Fruit fly (Drosophila melanogaster) whole organism, embryonic: ENCODE results near the gene Dhdds.

Source experiments
- Awh ChIP-seq: fragments of 200-800 bp; sonication (Bioruptor generic); IDR thresholded peaks from 2 replicates; pipeline ENCODE4, ENCODE4 v1.3.6; 2022; ENCODE audit warnings: missing biosample characterization, missing genetic modification characterization
- CG10959 ChIP-seq: fragments of 200-800 bp; sonication (Bioruptor generic); IDR thresholded peaks from 2 replicates; pipeline ENCODE4 v1.3.6; 2022; ENCODE audit warnings: missing biosample characterization, missing genetic modification characterization
- CG11085 ChIP-seq: fragments of 200-800 bp; sonication (Bioruptor generic); IDR thresholded peaks from 2 replicates; pipeline ENCODE4 v1.3.6; 2022; ENCODE audit warnings: missing biosample characterization, missing genetic modification characterization
- CG13424 ChIP-seq: fragments of 200-800 bp; sonication (Bioruptor generic); optimal IDR thresholded peaks from 2 replicates; lab custom pipeline; 2019; ENCODE audit warnings: missing biosample characterization, mild to moderate bottlenecking, missing genetic modification characterization, moderate library complexity
- CG14050 ChIP-seq: fragments of 200-800 bp; sonication (Bioruptor generic); IDR thresholded peaks from 3 replicates; pipeline ENCODE4 v1.3.6; 2022; ENCODE audit warnings: missing biosample characterization, missing genetic modification characterization
- CG15696 ChIP-seq: fragments of 200-800 bp; sonication (Bioruptor generic); optimal IDR thresholded peaks from 2 replicates; lab custom pipeline; 2019; ENCODE audit warnings: missing biosample characterization, mild to moderate bottlenecking, missing genetic modification characterization, moderate library complexity
- CG16779 ChIP-seq: fragments of 200-800 bp; sonication (Bioruptor generic); IDR thresholded peaks from 2 replicates; pipeline ENCODE4 v1.3.6; 2022; ENCODE audit warnings: missing biosample characterization, missing genetic modification characterization
- CG17612 ChIP-seq: fragments of 200-800 bp; sonication (Bioruptor generic); IDR thresholded peaks from 2 replicates; pipeline ENCODE4 v1.3.6; 2022; ENCODE audit warnings: missing biosample characterization, missing genetic modification characterization
- CG34224 ChIP-seq: fragments of 200-800 bp; sonication (Bioruptor generic); IDR thresholded peaks from 3 replicates; pipeline ENCODE4 v1.3.6; 2022; ENCODE audit warnings: missing biosample characterization, missing genetic modification characterization; ENCODE audit not compliant: partially characterized antibody
- CG4820 ChIP-seq: fragments of 200-800 bp; sonication (Bioruptor generic); optimal IDR thresholded peaks from 3 replicates; lab custom pipeline; 2016; ENCODE audit warnings: missing biosample characterization, missing genetic modification characterization
- CG6254 ChIP-seq: fragments of 200-800 bp; sonication (Bioruptor generic); optimal IDR thresholded peaks from 3 replicates; lab custom pipeline; 2017; ENCODE audit warnings: mild to moderate bottlenecking, missing biosample characterization, missing genetic modification reagents, missing genetic modification characterization
- CG7372 ChIP-seq: fragments of 200-800 bp; sonication (Bioruptor generic); IDR thresholded peaks from 2 replicates; pipeline ENCODE4 v1.3.6; 2022; ENCODE audit warnings: missing biosample characterization, missing genetic modification characterization
- CTCF ChIP-seq: fragments of 200-800 bp; sonication (Bioruptor generic); optimal IDR thresholded peaks from 2 replicates; lab custom pipeline; 2017; ENCODE audit warnings: missing biosample characterization, mild to moderate bottlenecking, missing genetic modification characterization, moderate library complexity
- D ChIP-seq, 2 experiments: fragments of 200-800 bp in 1 of 2; fragments of >200 bp in 1 of 2; sonication (Bioruptor generic) in 1 of 2; optimal IDR thresholded peaks; 2 replicates in 1 of 2; 3 replicates in 1 of 2; lab custom pipeline; 2017; ENCODE audit warnings: mild to moderate bottlenecking in 1 of 2, missing biosample characterization in 1 of 2, missing genetic modification characterization in 1 of 2, missing genetic modification reagents in 1 of 2
- Deaf1 ChIP-seq: fragments of 200-800 bp; optimal IDR thresholded peaks from 3 replicates; lab custom pipeline; 2019; ENCODE audit warnings: missing biosample characterization, mild to moderate bottlenecking, missing genetic modification characterization, moderate library complexity
- Dip2 ChIP-seq: fragments of 200-800 bp; sonication (Bioruptor generic); IDR thresholded peaks from 2 replicates; pipeline ENCODE4 v1.3.6; 2022; ENCODE audit warnings: missing biosample characterization, missing genetic modification characterization
- E2f1 ChIP-seq: fragments of 200-800 bp; sonication (Bioruptor generic); IDR thresholded peaks from 2 replicates; pipeline ENCODE4 v1.3.6; 2022; ENCODE audit warnings: missing biosample characterization, missing genetic modification characterization
- Elba2 ChIP-seq: fragments of 200-800 bp; sonication (Bioruptor generic); optimal IDR thresholded peaks from 3 replicates; lab custom pipeline; 2016; ENCODE audit warnings: missing biosample characterization, missing genetic modification characterization
- Ets65A ChIP-seq: fragments of 200-800 bp; sonication (Bioruptor generic); peaks from one replicate; lab custom pipeline; 2016; ENCODE audit warnings: missing biosample characterization, missing genetic modification characterization
- H15 ChIP-seq: fragments of 200-800 bp; sonication (Bioruptor generic); IDR thresholded peaks from 3 replicates; pipeline ENCODE4 v1.3.6; 2022; ENCODE audit warnings: missing biosample characterization, missing genetic modification characterization
- Hand ChIP-seq: fragments of 200-800 bp; sonication (Bioruptor generic); optimal IDR thresholded peaks from 2 replicates; lab custom pipeline; 2017; ENCODE audit warnings: mild to moderate bottlenecking, missing biosample characterization, missing genetic modification reagents, missing genetic modification characterization
- MBD-R2 ChIP-seq: fragments of 200-800 bp; sonication (Bioruptor generic); IDR thresholded peaks from 2 replicates; pipeline ENCODE4 v1.3.6; 2022; ENCODE audit warnings: missing biosample characterization, missing genetic modification characterization
- NC2β ChIP-seq: fragments of 200-800 bp; sonication (Bioruptor generic); optimal IDR thresholded peaks from 2 replicates; lab custom pipeline; 2016; ENCODE audit warnings: missing biosample characterization, missing genetic modification characterization
- Ptx1 ChIP-seq: fragments of 200-800 bp; sonication (Bioruptor generic); IDR thresholded peaks from 2 replicates; pipeline ENCODE4 v1.3.6; 2022; ENCODE audit warnings: missing biosample characterization, missing genetic modification characterization
- Sox100B ChIP-seq: fragments of 200-800 bp; sonication (Bioruptor generic); optimal IDR thresholded peaks from 3 replicates; lab custom pipeline; 2018; ENCODE audit warnings: missing biosample characterization, mild to moderate bottlenecking, missing genetic modification characterization
- Trl ChIP-seq, 3 experiments: fragments of >200 bp in 2 of 3; fragments of 200-800 bp in 1 of 3; sonication (Bioruptor generic) in 1 of 3; optimal IDR thresholded peaks; 2 replicates in 1 of 3; 3 replicates in 2 of 3; lab custom pipeline; 2016 to 2017; ENCODE audit warnings: missing biosample characterization in 1 of 3, missing genetic modification characterization in 1 of 3
- Vsx1 ChIP-seq: fragments of 200-800 bp; sonication (Bioruptor generic); optimal IDR thresholded peaks from 2 replicates; lab custom pipeline; 2017; ENCODE audit warnings: missing biosample characterization, mild to moderate bottlenecking, missing genetic modification characterization, missing genetic modification reagents
- ab ChIP-seq: fragments of 200-800 bp; sonication (Bioruptor generic); optimal IDR thresholded peaks from 2 replicates; lab custom pipeline; 2016; ENCODE audit warnings: missing biosample characterization, missing genetic modification characterization
- az2 ChIP-seq: fragments of 200-800 bp; sonication (Bioruptor generic); optimal IDR thresholded peaks from 3 replicates; lab custom pipeline; 2016; ENCODE audit warnings: missing biosample characterization, missing genetic modification characterization
- bsh ChIP-seq, 2 experiments: fragments of 200-800 bp; sonication (Bioruptor generic); optimal IDR thresholded peaks; 2 replicates each; lab custom pipeline; 2017 to 2018; ENCODE audit warnings: mild to moderate bottlenecking in 2 of 2, missing biosample characterization in 2 of 2, missing genetic modification characterization in 2 of 2, moderate library complexity in 1 of 2
- cato ChIP-seq: fragments of 200-800 bp; sonication (Bioruptor generic); optimal IDR thresholded peaks from 2 replicates; lab custom pipeline; 2016; ENCODE audit warnings: missing biosample characterization, missing genetic modification characterization, borderline replicate concordance
- chinmo ChIP-seq: fragments of 200-800 bp; sonication (Bioruptor generic); IDR thresholded peaks from 4 replicates; pipeline ENCODE4 v1.3.6; 2022; ENCODE audit warnings: missing biosample characterization, missing genetic modification characterization; ENCODE audit not compliant: partially characterized antibody
- dmrt11E ChIP-seq: fragments of 200-800 bp; sonication (Bioruptor generic); optimal IDR thresholded peaks from 3 replicates; lab custom pipeline; 2018; ENCODE audit warnings: missing biosample characterization, mild to moderate bottlenecking, missing genetic modification characterization, moderate library complexity
- dpn ChIP-seq, 2 experiments: fragments of 200-800 bp; sonication (Bioruptor generic); optimal IDR thresholded peaks; 3 replicates each; lab custom pipeline; 2016; ENCODE audit warnings: missing biosample characterization in 2 of 2, missing genetic modification characterization in 2 of 2
- fd102C ChIP-seq: fragments of 200-800 bp; sonication (Bioruptor generic); optimal IDR thresholded peaks from 2 replicates; lab custom pipeline; 2018; ENCODE audit warnings: missing biosample characterization, mild to moderate bottlenecking, missing genetic modification characterization, moderate library complexity
- hb ChIP-seq: fragments of 200-800 bp; sonication (Bioruptor generic); IDR thresholded peaks from 3 replicates; pipeline ENCODE4 v1.3.6; 2022; ENCODE audit warnings: missing biosample characterization, missing genetic modification characterization; ENCODE audit not compliant: partially characterized antibody
- knrl ChIP-seq: fragments of 200-800 bp; sonication (Bioruptor generic); IDR thresholded peaks from 3 replicates; pipeline ENCODE4 v1.3.6; 2022; ENCODE audit warnings: missing biosample characterization, missing genetic modification characterization; ENCODE audit not compliant: partially characterized antibody
- mirr ChIP-seq: fragments of 200-800 bp; sonication (Bioruptor generic); optimal IDR thresholded peaks from 3 replicates; lab custom pipeline; 2018; ENCODE audit warnings: missing biosample characterization, mild to moderate bottlenecking, missing genetic modification characterization
- oc ChIP-seq: fragments of 200-800 bp; sonication (Bioruptor generic); optimal IDR thresholded peaks from 2 replicates; lab custom pipeline; 2018; ENCODE audit warnings: missing biosample characterization, mild to moderate bottlenecking, missing genetic modification characterization, moderate library complexity
- otp ChIP-seq: fragments of 200-800 bp; sonication (Bioruptor generic); IDR thresholded peaks from 3 replicates; pipeline ENCODE4, ENCODE4 v1.3.6; 2022; ENCODE audit warnings: missing biosample characterization, missing genetic modification characterization
- salm ChIP-seq: fragments of 200-800 bp; sonication (Bioruptor generic); optimal IDR thresholded peaks from 2 replicates; lab custom pipeline; 2018; ENCODE audit warnings: missing biosample characterization, mild to moderate bottlenecking, missing genetic modification characterization
- schlank ChIP-seq: fragments of 200-800 bp; sonication (Bioruptor generic); optimal IDR thresholded peaks from 2 replicates; lab custom pipeline; 2018; ENCODE audit warnings: missing biosample characterization, mild to moderate bottlenecking, missing genetic modification characterization
- scrt ChIP-seq: fragments of 200-800 bp; sonication (Bioruptor generic); optimal IDR thresholded peaks from 2 replicates; lab custom pipeline; 2018; ENCODE audit warnings: missing biosample characterization, mild to moderate bottlenecking, missing genetic modification characterization, moderate library complexity
- sens ChIP-seq: fragments of 200-800 bp; sonication (Bioruptor generic); peaks from one replicate; lab custom pipeline; 2016; ENCODE audit warnings: missing biosample characterization, missing genetic modification characterization
- sisA ChIP-seq: fragments of 200-800 bp; sonication (Bioruptor generic); IDR thresholded peaks from 2 replicates; pipeline ENCODE4 v1.3.6; 2022; ENCODE audit warnings: missing biosample characterization, missing genetic modification characterization
- tap ChIP-seq: fragments of 200-800 bp; optimal IDR thresholded peaks from 3 replicates; lab custom pipeline; 2019; ENCODE audit warnings: missing biosample characterization, mild to moderate bottlenecking, missing genetic modification characterization, moderate library complexity
- ttk ChIP-seq: fragments of 200-800 bp; sonication (Bioruptor generic); IDR thresholded peaks from 2 replicates; pipeline ENCODE4 v2.1.2; 2022; ENCODE audit warnings: missing biosample characterization, missing genetic modification characterization
- yki ChIP-seq: fragments of >200 bp; optimal IDR thresholded peaks from 3 replicates; lab custom pipeline; 2018
- z ChIP-seq: fragments of 200-800 bp; sonication (Bioruptor generic); IDR thresholded peaks from 3 replicates; pipeline ENCODE4 v1.3.6; 2022; ENCODE audit warnings: missing biosample characterization, missing genetic modification characterization

The Dhdds gene

DNA sequence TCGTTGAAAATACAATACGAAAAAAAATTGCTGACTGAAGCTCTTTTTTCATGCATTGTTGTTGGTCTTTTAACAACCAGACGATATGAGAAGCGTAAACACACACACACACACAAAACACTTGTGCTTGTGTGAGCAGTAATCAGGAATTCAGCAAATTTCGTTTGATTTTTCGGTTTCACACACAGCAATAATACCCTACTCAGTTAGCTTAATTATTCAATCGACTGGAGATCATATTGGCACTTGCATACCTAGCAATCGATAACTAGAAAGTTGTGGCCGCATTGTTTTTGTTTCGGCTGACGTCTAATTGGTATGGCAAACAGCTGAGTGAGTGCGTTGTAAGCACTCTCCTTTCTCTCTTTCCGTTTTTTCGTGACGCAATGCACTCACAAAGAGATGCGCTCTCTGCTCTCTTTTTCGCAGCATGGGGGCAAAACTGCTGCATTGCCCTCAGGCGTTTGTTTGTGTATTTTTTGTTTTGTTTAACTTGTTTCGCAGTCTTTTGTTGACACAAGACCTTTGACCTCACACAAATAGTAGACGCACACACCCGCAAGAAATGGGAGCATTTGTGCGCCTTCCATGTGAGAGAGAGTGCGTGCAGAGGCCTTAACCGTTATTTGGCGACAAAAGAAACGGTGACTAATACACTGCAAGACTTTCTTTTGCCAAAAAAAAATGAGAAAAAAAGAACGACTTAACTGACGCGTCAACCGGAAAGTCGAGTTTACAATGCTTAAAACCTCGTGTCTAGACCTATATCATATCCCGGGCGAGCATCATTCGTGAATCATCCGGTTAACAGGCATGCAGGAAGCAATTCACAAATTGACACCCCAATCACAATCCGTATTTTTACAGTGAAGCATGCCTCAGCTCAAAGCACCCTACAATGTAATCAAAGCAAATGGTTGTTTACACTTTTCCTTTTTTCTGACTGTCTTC is 11.9 kb upstream of the Dhdds start (continued):
- TF ChIP-seq sens (GFP tag; lab: Kevin White, UChicago) (peak; percentile 83), Ptx1 (peak; percentile 50), D (optimal IDR thresholded peaks at IDR 0.05; lab: Kevin White, UChicago) (no peak), D (GFP tag; optimal IDR thresholded peaks at IDR 0.05; lab: Kevin White, UChicago) (no peak), Ets65A (GFP tag; lab: Kevin White, UChicago) (peak; percentile 90), CG14050 (GFP tag; lab: Robert Waterston, UW) (no peak), scrt (GFP tag; lab: Kevin White, UChicago) (no peak), CG6254 (GFP tag; lab: Kevin White, UChicago) (no peak), knrl (no peak), tap (no peak), oc (tag; lab: Kevin White, UChicago) (peak; percentile 6), z (GFP tag; lab: Robert Waterston, UW) (no peak), fd102C (GFP tag; lab: Kevin White, UChicago) (no peak), salm (tag; lab: Kevin White, UChicago) (no peak), MBD-R2 (no peak), dmrt11E (tag; lab: Kevin White, UChicago) (peak; percentile 8), Sox100B (no peak), CG13424 (tag; lab: Kevin White, UChicago) (peak; percentile 33), Dip2 (GFP tag; lab: Robert Waterston, UW) (no peak), hb (GFP tag; lab: Robert Waterston, UW) (no peak), bsh (GFP tag; optimal IDR thresholded peaks at IDR 0.05; lab: Kevin White, UChicago) (peak; percentile 3 to 49), ab (GFP tag; lab: Kevin White, UChicago) (no peak), dpn (GFP tag; optimal IDR thresholded peaks at IDR 0.05; lab: Kevin White, UChicago) (peak in 1 of 2 experiments; percentile 28), CG10959 (GFP tag; lab: Robert Waterston, UW) (no peak), mirr (peak; percentile 43), H15 (GFP tag; lab: Robert Waterston, UW) (no peak), Awh (GFP tag; lab: Robert Waterston, UW) (no peak), Vsx1 (GFP tag; lab: Kevin White, UChicago) (no peak), NC2β (GFP tag; lab: Kevin White, UChicago) (no peak), Elba2 (GFP tag; lab: Kevin White, UChicago) (no peak), sisA (GFP tag; lab: Robert Waterston, UW) (0 out of 2 replicates have a peak, but pooled peaks have one; percentile 15), CG34224 (GFP tag; lab: Robert Waterston, UW) (no peak), cato (GFP tag; lab: Kevin White, UChicago) (no peak), CG4820 (GFP tag; lab: Kevin White, UChicago) (peak; percentile 8), Deaf1 (tag; lab: Kevin White, UChicago) (peak; percentile 42), ttk (GFP tag; lab: Robert Waterston, UW) (no peak), CG11085 (GFP tag; lab: Robert Waterston, UW) (no peak), CG16779 (GFP tag; lab: Robert Waterston, UW) (no peak), CG17612 (GFP tag; lab: Robert Waterston, UW) (no peak), CTCF (GFP tag; lab: Kevin White, UChicago) (no peak), otp (GFP tag; lab: Robert Waterston, UW) (no peak), yki (peak; percentile 7), Trl (optimal IDR thresholded peaks at IDR 0.05; lab: Kevin White, UChicago) (peak; percentile 77 to 89), Trl (GFP tag; optimal IDR thresholded peaks at IDR 0.05; lab: Kevin White, UChicago) (peak; percentile 2), chinmo (peak; percentile 6; the same call in 1 of the 4 replicates), CG7372 (GFP tag; lab: Robert Waterston, UW) (no peak), CG15696 (tag; lab: Kevin White, UChicago) (no peak), az2 (no peak), E2f1 (0 out of 2 replicates have a peak, but pooled peaks have one; percentile 26), Hand (no peak), schlank (tag; lab: Kevin White, UChicago) (no peak)
